Worm (Caenorhabditis elegans) whole organism, L1 larva: ENCODE data around the gene srh-240.

ENCODE experiments used
- C04F5.9 ChIP-seq: sonication (generic microtip); optimal IDR thresholded peaks from 2 replicates; lab custom pipeline; 2016; ENCODE audit warnings: missing genetic modification characterization, missing compliant biosample characterization
- aha-1 ChIP-seq: fragments of 150-350 bp; optimal IDR thresholded peaks from 2 replicates; lab custom pipeline; 2014; ENCODE audit warnings: missing biosample characterization, missing genetic modification characterization
- ama-1 ChIP-seq: fragments of 150-350 bp; optimal IDR thresholded peaks from 2 replicates; lab custom pipeline; 2014
- ceh-63 ChIP-seq: fragments of 200-800 bp; sonication (Bioruptor generic); optimal IDR thresholded peaks from 2 replicates; lab custom pipeline; 2018; ENCODE audit warnings: mild to moderate bottlenecking, missing genetic modification characterization, missing compliant biosample characterization
- ceh-82 ChIP-seq, 3 experiments: fragments of 150-350 bp in 1 of 3; sonication (generic microtip) in 2 of 3; optimal IDR thresholded peaks; 2 replicates each; lab custom pipeline; 2014 to 2017; ENCODE audit warnings: missing biosample characterization in 3 of 3, missing genetic modification characterization in 3 of 3
- ceh-88 ChIP-seq: fragments of 200-800 bp; sonication (Bioruptor generic); IDR thresholded peaks from 2 replicates; pipeline ENCODE4 v1.3.6; 2022; ENCODE audit warnings: missing genetic modification characterization, missing compliant biosample characterization
- dpl-1 ChIP-seq, 3 experiments: fragments of 150-350 bp in 2 of 3; sonication (generic microtip) in 1 of 3; optimal IDR thresholded peaks; 2 replicates each; lab custom pipeline; 2014 to 2017; ENCODE audit warnings: missing biosample characterization in 3 of 3, missing genetic modification characterization in 3 of 3, missing genetic modification reagents in 3 of 3
- dsc-1 ChIP-seq: sonication (generic microtip); optimal IDR thresholded peaks from 2 replicates; lab custom pipeline; 2016; ENCODE audit warnings: mild to moderate bottlenecking, missing genetic modification characterization, missing compliant biosample characterization
- efl-1 ChIP-seq, 4 experiments: fragments of 150-350 bp; optimal IDR thresholded peaks in 3 of 4; peaks in 1 of 4; 1 replicate in 1 of 4; 2 replicates in 3 of 4; lab custom pipeline; 2014; ENCODE audit warnings: missing biosample characterization in 2 of 4, missing genetic modification characterization in 2 of 4, missing genetic modification reagents in 2 of 4
- elt-3 ChIP-seq, 6 experiments: fragments of 150-350 bp in 1 of 6; sonication (generic microtip); optimal IDR thresholded peaks; 2 replicates each; lab custom pipeline; 2017 to 2018; ENCODE audit warnings: missing biosample characterization in 6 of 6, missing genetic modification characterization in 6 of 6, inconsistent platforms in 1 of 6
- fkh-10 ChIP-seq: sonication (generic microtip); optimal IDR thresholded peaks from 2 replicates; lab custom pipeline; 2017; ENCODE audit warnings: missing biosample characterization, missing genetic modification reagents, missing genetic modification characterization
- fkh-4 ChIP-seq: sonication (generic microtip); optimal IDR thresholded peaks from 2 replicates; lab custom pipeline; 2016; ENCODE audit warnings: missing compliant biosample characterization, missing genetic modification characterization, borderline replicate concordance
- fkh-8 ChIP-seq: sonication (generic microtip); optimal IDR thresholded peaks from 2 replicates; lab custom pipeline; 2016; ENCODE audit warnings: mild to moderate bottlenecking, missing genetic modification characterization, missing compliant biosample characterization
- irx-1 ChIP-seq: sonication (generic microtip); optimal IDR thresholded peaks from 2 replicates; lab custom pipeline; 2016; ENCODE audit warnings: missing genetic modification characterization, missing compliant biosample characterization
- jun-1 ChIP-seq: fragments of 150-350 bp; optimal IDR thresholded peaks from 2 replicates; lab custom pipeline; 2014; ENCODE audit warnings: missing biosample characterization, missing genetic modification reagents, missing genetic modification characterization
- lin-13 ChIP-seq: fragments of 150-350 bp; optimal IDR thresholded peaks from 2 replicates; lab custom pipeline; 2014; ENCODE audit warnings: missing biosample characterization, missing genetic modification reagents, missing genetic modification characterization
- lin-14 ChIP-seq: fragments of 200-800 bp; sonication (Bioruptor generic); optimal IDR thresholded peaks from 2 replicates; lab custom pipeline; 2018; ENCODE audit warnings: mild to moderate bottlenecking, missing genetic modification characterization, moderate library complexity, missing compliant biosample characterization
- lsy-2 ChIP-seq, 2 experiments: fragments of 150-350 bp; optimal IDR thresholded peaks; 2 replicates each; lab custom pipeline; 2014; ENCODE audit warnings: missing biosample characterization in 2 of 2, missing genetic modification characterization in 2 of 2
- mef-2 ChIP-seq: fragments of 150-350 bp; optimal IDR thresholded peaks from 2 replicates; lab custom pipeline; 2014; ENCODE audit warnings: missing biosample characterization, missing genetic modification characterization
- mep-1 ChIP-seq: fragments of 150-350 bp; optimal IDR thresholded peaks from 2 replicates; lab custom pipeline; 2014; ENCODE audit warnings: missing biosample characterization, missing genetic modification characterization
- nhr-11 ChIP-seq: fragments of 150-350 bp; optimal IDR thresholded peaks from 2 replicates; lab custom pipeline; 2014; ENCODE audit warnings: missing biosample characterization, missing genetic modification characterization
- nhr-20 ChIP-seq: sonication (generic microtip); optimal IDR thresholded peaks from 2 replicates; lab custom pipeline; 2016; ENCODE audit warnings: mild to moderate bottlenecking, missing genetic modification characterization, missing compliant biosample characterization
- nhr-47 ChIP-seq: sonication (generic microtip); optimal IDR thresholded peaks from 2 replicates; lab custom pipeline; 2016; ENCODE audit warnings: mild to moderate bottlenecking, missing genetic modification characterization, moderate library complexity, missing compliant biosample characterization
- nhr-76 ChIP-seq: sonication (generic microtip); optimal IDR thresholded peaks from 2 replicates; lab custom pipeline; 2017; ENCODE audit warnings: missing biosample characterization, missing genetic modification characterization
- pag-3 ChIP-seq: sonication (generic microtip); optimal IDR thresholded peaks from 2 replicates; lab custom pipeline; 2017; ENCODE audit warnings: missing genetic modification characterization, mild to moderate bottlenecking, missing compliant biosample characterization, antibody characterized with exemption, borderline replicate concordance; ENCODE audit not compliant: insufficient read depth
- pax-3 ChIP-seq: fragments of 200-800 bp; sonication (Bioruptor generic); optimal IDR thresholded peaks from 2 replicates; lab custom pipeline; 2018; ENCODE audit warnings: mild to moderate bottlenecking, missing genetic modification characterization, moderate library complexity, missing compliant biosample characterization
- rnt-1 ChIP-seq: sonication (generic microtip); optimal IDR thresholded peaks from 2 replicates; lab custom pipeline; 2016; ENCODE audit warnings: mild to moderate bottlenecking, missing genetic modification characterization, moderate library complexity, missing compliant biosample characterization
- sox-4 ChIP-seq: sonication (generic microtip); optimal IDR thresholded peaks from 2 replicates; lab custom pipeline; 2016; ENCODE audit warnings: missing genetic modification characterization, missing compliant biosample characterization
- sptf-1 ChIP-seq: fragments of 150-350 bp; optimal IDR thresholded peaks from 2 replicates; lab custom pipeline; 2014; ENCODE audit warnings: missing biosample characterization, missing genetic modification characterization
- swsn-7 ChIP-seq: sonication (generic microtip); optimal IDR thresholded peaks from 2 replicates; lab custom pipeline; 2016; ENCODE audit warnings: missing genetic modification characterization, missing compliant biosample characterization
- tbx-2 ChIP-seq: sonication (generic microtip); optimal IDR thresholded peaks from 2 replicates; lab custom pipeline; 2016; ENCODE audit warnings: missing genetic modification characterization, missing compliant biosample characterization
- unc-62 ChIP-seq: fragments of 150-350 bp; optimal IDR thresholded peaks from 2 replicates; lab custom pipeline; 2014; ENCODE audit warnings: missing biosample characterization, missing genetic modification reagents, missing genetic modification characterization
- vab-15 ChIP-seq: sonication (generic microtip); optimal IDR thresholded peaks from 2 replicates; lab custom pipeline; 2017; ENCODE audit warnings: missing genotype, mild to moderate bottlenecking, missing genetic modification characterization, missing compliant biosample characterization
- ztf-4 ChIP-seq: fragments of 150-350 bp; optimal IDR thresholded peaks from 2 replicates; lab custom pipeline; 2014; ENCODE audit warnings: missing biosample characterization, missing genetic modification characterization

The srh-240 gene

DNA sequence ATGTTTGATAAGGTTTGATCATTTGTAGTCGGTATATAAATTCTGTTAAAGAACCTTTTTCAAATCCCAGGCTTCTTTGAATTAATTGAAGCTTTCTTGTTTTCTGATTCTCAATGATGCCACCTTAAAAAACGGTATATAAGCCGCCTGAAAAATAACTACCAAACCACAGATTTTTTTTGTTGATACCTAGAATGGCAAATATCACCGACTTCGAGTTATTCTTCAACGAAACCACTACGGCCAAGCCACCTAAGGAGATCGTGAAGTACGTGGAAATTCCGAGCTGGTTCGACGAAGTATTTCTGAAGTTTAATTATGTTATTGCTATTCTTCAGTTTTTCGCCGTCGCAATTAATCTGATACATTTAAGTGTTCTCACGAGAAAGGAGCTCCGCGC is 34.2 kb upstream of the srh-240 start, which contains the start of gene srw-2:
Gene srw-2, plus strand, starts transcription at position 62 of the 400 bp plus-strand sequence.
- no peak for TF ChIP-seq sox-4 (tag; lab: Kevin White, UChicago)
- TF ChIP-seq C04F5.9 (tag; lab: Kevin White, UChicago), result no peak
- TF ChIP-seq irx-1, result no peak
- TF ChIP-seq pax-3 (tag; lab: Kevin White, UChicago), result no peak
- TF ChIP-seq rnt-1 (tag; lab: Kevin White, UChicago), result no peak
- no peak for TF ChIP-seq nhr-20 (tag; lab: Kevin White, UChicago)
- TF ChIP-seq dpl-1 (GFP tag; optimal IDR thresholded peaks at IDR 0.05; lab: Kevin White, UChicago), result no peak
- no peak for TF ChIP-seq ztf-4
- no peak for TF ChIP-seq vab-15 (tag; lab: Kevin White, UChicago)
- no peak for TF ChIP-seq ama-1
- TF ChIP-seq nhr-47 (tag; lab: Kevin White, UChicago), result no peak
- no peak for TF ChIP-seq unc-62 (GFP tag; lab: Kevin White, UChicago)
- no peak for TF ChIP-seq dsc-1 (tag; lab: Kevin White, UChicago)
- TF ChIP-seq tbx-2 (tag; lab: Kevin White, UChicago), result no peak
- no peak for TF ChIP-seq swsn-7
- TF ChIP-seq, all 84 proteins: peak for 0

DNA sequence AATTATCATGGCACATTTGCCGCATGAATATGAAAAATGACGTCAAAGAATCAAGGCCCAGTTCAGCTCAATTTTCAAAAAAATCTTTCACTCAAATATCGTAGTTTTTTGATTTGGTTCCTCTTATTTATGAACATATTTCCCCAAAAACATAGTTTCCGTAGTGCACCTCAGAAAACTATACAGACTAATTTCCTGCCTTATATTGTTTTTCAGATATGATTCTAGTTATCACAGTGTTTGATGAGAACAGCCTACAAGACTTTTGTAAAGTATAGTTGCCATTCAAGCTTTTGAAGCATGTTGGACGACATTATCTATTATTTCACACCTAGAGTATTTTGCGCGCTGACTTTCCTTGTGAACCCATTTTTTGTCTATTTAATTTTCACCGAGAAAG is 32.3 kb upstream of the srh-240 start, which contains the start of gene srj-50:
Gene srj-50, plus strand, starts transcription at position 301 of the 400 bp plus-strand sequence.
- TF ChIP-seq jun-1, result no peak
- TF ChIP-seq ceh-63 (GFP tag; lab: Kevin White, UChicago), result no peak
- TF ChIP-seq nhr-11, result no peak
- no peak for TF ChIP-seq mef-2 (tag; lab: Kevin White, UChicago)
- TF ChIP-seq fkh-4 (tag; lab: Kevin White, UChicago), result no peak
- no peak for TF ChIP-seq nhr-76 (tag; lab: Kevin White, UChicago)
- TF ChIP-seq lin-13 (GFP tag; lab: Kevin White, UChicago), result no peak
- no peak for TF ChIP-seq sptf-1
- no peak for TF ChIP-seq tbx-2 (tag; lab: Kevin White, UChicago)
- TF ChIP-seq fkh-10 (GFP tag; lab: Kevin White, UChicago), result no peak
- TF ChIP-seq lin-14 (GFP tag; lab: Kevin White, UChicago), result no peak
- no peak for TF ChIP-seq dsc-1 (tag; lab: Kevin White, UChicago)
- no peak for TF ChIP-seq fkh-8 (tag; lab: Kevin White, UChicago)
- no peak for TF ChIP-seq ceh-82 (tag; optimal IDR thresholded peaks at IDR 0.05; lab: Kevin White, UChicago)

DNA sequence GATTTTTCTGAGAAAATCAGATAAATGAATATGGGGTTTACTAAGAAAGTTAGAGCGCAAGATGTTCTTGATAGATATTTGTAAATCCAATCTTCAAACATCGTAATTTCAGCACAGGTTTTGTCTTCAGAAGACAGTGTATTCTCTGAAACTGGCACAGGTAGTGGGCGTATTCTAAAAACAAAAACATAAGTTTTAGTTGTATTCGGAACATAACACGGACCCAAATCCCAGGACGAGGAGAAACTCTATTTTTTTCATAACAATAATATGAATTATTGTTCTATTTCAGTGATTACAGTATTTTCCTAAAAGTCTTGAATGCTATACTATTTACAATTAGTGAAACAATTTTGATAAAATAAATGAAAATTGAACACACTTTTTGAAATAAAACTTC is 28.5 kb upstream of the srh-240 start, which contains the start of gene srj-45:
Gene srj-45, minus strand, starts transcription at position 101 of the 400 bp plus-strand sequence.
- TF ChIP-seq dpl-1 (GFP tag; optimal IDR thresholded peaks at IDR 0.05; lab: Kevin White, UChicago) (no peak), ceh-88 (GFP tag; lab: Robert Waterston, UW) (no peak), ceh-63 (GFP tag; lab: Kevin White, UChicago) (no peak), aha-1 (tag; lab: Kevin White, UChicago) (no peak), lsy-2 (tag; optimal IDR thresholded peaks at IDR 0.05; lab: Kevin White, UChicago) (no peak), dsc-1 (tag; lab: Kevin White, UChicago) (no peak), elt-3 (tag; optimal IDR thresholded peaks at IDR 0.05; lab: Kevin White, UChicago) (no peak), mep-1 (tag; lab: Kevin White, UChicago) (no peak), pag-3 (tag; lab: Kevin White, UChicago) (no peak)

DNA sequence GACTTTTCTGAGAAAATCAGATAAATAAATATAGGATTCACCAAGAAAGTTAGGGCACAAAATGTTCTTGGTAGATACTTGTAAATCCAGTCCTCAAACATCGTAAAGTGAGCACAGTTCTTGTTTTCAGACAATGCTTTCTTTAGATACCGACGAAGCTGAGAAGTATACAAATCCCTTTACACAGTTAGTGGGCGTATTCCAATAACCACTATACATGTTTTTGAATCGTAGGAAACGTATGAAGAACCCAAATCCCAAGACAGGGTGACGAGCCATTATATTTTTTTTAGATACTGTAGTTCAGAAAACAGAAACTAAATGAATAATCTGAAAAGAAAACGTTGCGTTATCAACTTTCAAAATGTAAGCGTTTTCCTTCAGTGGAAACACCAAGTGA is 19.2 kb upstream of the srh-240 start, which contains the start of gene srj-44:
Gene srj-44, minus strand, starts transcription at position 101 of the 400 bp plus-strand sequence.
- TF ChIP-seq jun-1 (no peak), efl-1 (optimal IDR thresholded peaks at IDR 0.05; lab: Kevin White, UChicago) (no peak), efl-1 (GFP tag; optimal IDR thresholded peaks at IDR 0.05 in 1 of 2; lab: Kevin White, UChicago) (peak in 1 of 2 experiments; percentile 29)
